Fruit fly (Drosophila melanogaster) whole organism, embryonic: Measurements from ENCODE around the gene Sirt6.
A peak's percentile ranks its signal among the peaks of the same experiment; 100 is the strongest.

Experiments used
- Bdp1 ChIP-seq: fragments of 200-800 bp; sonication (Bioruptor generic); optimal IDR thresholded peaks from 3 replicates; lab custom pipeline; 2016; ENCODE audit warnings: missing biosample characterization, missing genetic modification characterization
- BtbVII ChIP-seq: fragments of 200-800 bp; sonication (Bioruptor generic); optimal IDR thresholded peaks from 3 replicates; lab custom pipeline; 2017; ENCODE audit warnings: missing biosample characterization, mild to moderate bottlenecking, missing genetic modification characterization
- Bteb2 ChIP-seq: fragments of 200-800 bp; sonication (Bioruptor generic); optimal IDR thresholded peaks from 2 replicates; lab custom pipeline; 2016; ENCODE audit warnings: missing biosample characterization, missing genetic modification characterization
- CG10147 ChIP-seq: fragments of 200-800 bp; sonication (Bioruptor generic); optimal IDR thresholded peaks from 2 replicates; lab custom pipeline; 2019; ENCODE audit warnings: missing biosample characterization, mild to moderate bottlenecking, missing genetic modification characterization, moderate library complexity
- CG10565 ChIP-seq: fragments of 200-800 bp; sonication (Bioruptor generic); optimal IDR thresholded peaks from 3 replicates; lab custom pipeline; 2016; ENCODE audit warnings: missing biosample characterization, mild to moderate bottlenecking, missing genetic modification characterization
- CG11504 ChIP-seq: fragments of 200-800 bp; sonication (Bioruptor generic); optimal IDR thresholded peaks from 3 replicates; lab custom pipeline; 2019; ENCODE audit warnings: missing biosample characterization, mild to moderate bottlenecking, missing genetic modification characterization, moderate library complexity
- CG11695 ChIP-seq: fragments of 200-800 bp; sonication (Bioruptor generic); IDR thresholded peaks from 3 replicates; pipeline ENCODE4 v1.3.6; 2022; ENCODE audit warnings: missing biosample characterization, missing genetic modification characterization
- CG11696 ChIP-seq: fragments of 200-800 bp; sonication (Bioruptor generic); IDR thresholded peaks from 2 replicates; pipeline ENCODE4 v1.3.6; 2022; ENCODE audit warnings: missing biosample characterization, missing genetic modification characterization
- CG12391 ChIP-seq: fragments of 200-800 bp; sonication (Bioruptor generic); optimal IDR thresholded peaks from 3 replicates; lab custom pipeline; 2018; ENCODE audit warnings: missing biosample characterization, mild to moderate bottlenecking, missing genetic modification characterization, moderate library complexity
- CG12769 ChIP-seq: fragments of 200-800 bp; sonication (Bioruptor generic); optimal IDR thresholded peaks from 2 replicates; lab custom pipeline; 2019; ENCODE audit warnings: missing biosample characterization, mild to moderate bottlenecking, missing genetic modification characterization, moderate library complexity
- CG13424 ChIP-seq: fragments of 200-800 bp; sonication (Bioruptor generic); optimal IDR thresholded peaks from 2 replicates; lab custom pipeline; 2019; ENCODE audit warnings: missing biosample characterization, mild to moderate bottlenecking, missing genetic modification characterization, moderate library complexity
- CG1647 ChIP-seq: fragments of 200-800 bp; sonication (Bioruptor generic); optimal IDR thresholded peaks from 3 replicates; lab custom pipeline; 2016; ENCODE audit warnings: missing biosample characterization, missing genetic modification characterization
- CG18476 ChIP-seq: fragments of 200-800 bp; sonication (Bioruptor generic); optimal IDR thresholded peaks from 2 replicates; lab custom pipeline; 2016; ENCODE audit warnings: missing biosample characterization, mild to moderate bottlenecking, missing genetic modification characterization
- CG31365 ChIP-seq: fragments of 200-800 bp; sonication (Bioruptor generic); optimal IDR thresholded peaks from 2 replicates; lab custom pipeline; 2018; ENCODE audit warnings: missing biosample characterization, mild to moderate bottlenecking, missing genetic modification characterization
- CG4328 ChIP-seq: fragments of 200-800 bp; sonication (Bioruptor generic); optimal IDR thresholded peaks from 3 replicates; lab custom pipeline; 2017; ENCODE audit warnings: missing biosample characterization, missing genetic modification reagents, missing genetic modification characterization
- CG43689 ChIP-seq: fragments of 200-800 bp; sonication (Bioruptor generic); IDR thresholded peaks from 2 replicates; pipeline ENCODE4 v1.3.6; 2022; ENCODE audit warnings: missing biosample characterization, missing genetic modification characterization
- CG7987 ChIP-seq: fragments of 200-800 bp; sonication (Bioruptor generic); optimal IDR thresholded peaks from 2 replicates; lab custom pipeline; 2018; ENCODE audit warnings: missing biosample characterization, mild to moderate bottlenecking, missing genetic modification characterization, moderate library complexity
- CG8281 ChIP-seq: fragments of 200-800 bp; sonication (Bioruptor generic); optimal IDR thresholded peaks from 2 replicates; lab custom pipeline; 2018; ENCODE audit warnings: missing biosample characterization, mild to moderate bottlenecking, missing genetic modification characterization, moderate library complexity
- CG8924 ChIP-seq: fragments of 200-800 bp; optimal IDR thresholded peaks from 3 replicates; lab custom pipeline; 2019; ENCODE audit warnings: missing biosample characterization, mild to moderate bottlenecking, missing genetic modification characterization, moderate library complexity
- CG9797 ChIP-seq: fragments of 200-800 bp; sonication (Bioruptor generic); optimal IDR thresholded peaks from 3 replicates; lab custom pipeline; 2018; ENCODE audit warnings: missing biosample characterization, mild to moderate bottlenecking, missing genetic modification characterization
- CoRest ChIP-seq: fragments of 200-800 bp; sonication (Bioruptor generic); optimal IDR thresholded peaks from 3 replicates; lab custom pipeline; 2018; ENCODE audit warnings: missing biosample characterization, mild to moderate bottlenecking, missing genetic modification characterization, moderate library complexity
- D19A ChIP-seq: fragments of 200-800 bp; optimal IDR thresholded peaks from 3 replicates; lab custom pipeline; 2019; ENCODE audit warnings: missing biosample characterization, mild to moderate bottlenecking, missing genetic modification characterization, moderate library complexity
- Doc3 ChIP-seq: fragments of 200-800 bp; sonication (Bioruptor generic); IDR thresholded peaks from 3 replicates; pipeline ENCODE4 v1.3.6; 2022; ENCODE audit warnings: missing biosample characterization, missing genetic modification characterization; ENCODE audit not compliant: partially characterized antibody
- HLH4C ChIP-seq: fragments of 200-800 bp; sonication (Bioruptor generic); IDR thresholded peaks from 3 replicates; pipeline ENCODE4 v1.3.6; 2022; ENCODE audit warnings: missing biosample characterization, missing genetic modification characterization; ENCODE audit not compliant: partially characterized antibody
- HLHmδ ChIP-seq: fragments of 200-800 bp; sonication (Bioruptor generic); optimal IDR thresholded peaks from 2 replicates; lab custom pipeline; 2018; ENCODE audit warnings: missing biosample characterization, mild to moderate bottlenecking, missing genetic modification characterization, moderate library complexity
- HmgD ChIP-seq: fragments of 200-800 bp; sonication (Bioruptor generic); optimal IDR thresholded peaks from 3 replicates; lab custom pipeline; 2016; ENCODE audit warnings: missing biosample characterization, missing genetic modification characterization
- Hmr ChIP-seq: fragments of 200-800 bp; sonication (Bioruptor generic); optimal IDR thresholded peaks from 3 replicates; lab custom pipeline; 2017; ENCODE audit warnings: mild to moderate bottlenecking, missing biosample characterization, missing genetic modification reagents, missing genetic modification characterization
- Hr78 ChIP-seq, 2 experiments: fragments of 200-800 bp in 1 of 2; fragments of >200 bp in 1 of 2; sonication (Bioruptor generic) in 1 of 2; optimal IDR thresholded peaks; 2 replicates each; lab custom pipeline; 2017 to 2019; ENCODE audit warnings: missing biosample characterization in 2 of 2, missing genetic modification characterization in 2 of 2, mild to moderate bottlenecking in 1 of 2, moderate library complexity in 1 of 2
- Lhr ChIP-seq: fragments of 200-800 bp; sonication (Bioruptor generic); optimal IDR thresholded peaks from 3 replicates; lab custom pipeline; 2017; ENCODE audit warnings: mild to moderate bottlenecking, missing biosample characterization, missing genetic modification reagents, missing genetic modification characterization
- Oaz ChIP-seq: fragments of 200-800 bp; sonication (Bioruptor generic); IDR thresholded peaks from 2 replicates; pipeline ENCODE4 v1.3.6; 2022; ENCODE audit warnings: missing biosample characterization, missing genetic modification characterization
- Oli ChIP-seq: fragments of 200-800 bp; sonication (Bioruptor generic); optimal IDR thresholded peaks from 2 replicates; lab custom pipeline; 2018; ENCODE audit warnings: missing biosample characterization, mild to moderate bottlenecking, missing genetic modification characterization, moderate library complexity
- Rx ChIP-seq: fragments of 200-800 bp; sonication (Bioruptor generic); IDR thresholded peaks from 2 replicates; pipeline ENCODE4 v1.3.6; 2022; ENCODE audit warnings: missing biosample characterization, missing genetic modification characterization
- ci ChIP-seq: fragments of 200-800 bp; sonication (Bioruptor generic); IDR thresholded peaks from 3 replicates; pipeline ENCODE4 v1.3.6; 2022; ENCODE audit warnings: missing biosample characterization, missing genetic modification characterization
- crp ChIP-seq, 2 experiments: fragments of 200-800 bp; sonication (Bioruptor generic); optimal IDR thresholded peaks; 2 replicates in 1 of 2; 3 replicates in 1 of 2; lab custom pipeline; 2017; ENCODE audit warnings: missing biosample characterization in 2 of 2, missing genetic modification characterization in 2 of 2, mild to moderate bottlenecking in 1 of 2, moderate library complexity in 1 of 2
- da ChIP-seq: fragments of 200-800 bp; sonication (Bioruptor generic); optimal IDR thresholded peaks from 2 replicates; lab custom pipeline; 2016; ENCODE audit warnings: missing biosample characterization, missing genetic modification characterization
- dysf ChIP-seq: fragments of 200-800 bp; sonication (Bioruptor generic); IDR thresholded peaks from 3 replicates; pipeline ENCODE4 v1.3.6; 2022; ENCODE audit warnings: missing biosample characterization, missing genetic modification characterization
- gsb-n ChIP-seq: fragments of 200-800 bp; sonication (Bioruptor generic); optimal IDR thresholded peaks from 3 replicates; lab custom pipeline; 2018; ENCODE audit warnings: missing biosample characterization, mild to moderate bottlenecking, missing genetic modification characterization
- lov ChIP-seq, 2 experiments: fragments of 200-800 bp in 1 of 2; fragments of >200 bp in 1 of 2; sonication (Bioruptor generic) in 1 of 2; IDR thresholded peaks in 1 of 2; optimal IDR thresholded peaks in 1 of 2; 2 replicates in 1 of 2; 3 replicates in 1 of 2; pipeline versions ENCODE4 v1.3.6 to Lab custom; 2017 to 2022; ENCODE audit warnings: missing biosample characterization in 1 of 2, missing genetic modification characterization in 1 of 2
- nerfin-2 ChIP-seq: fragments of 200-800 bp; sonication (Bioruptor generic); IDR thresholded peaks from 2 replicates; pipeline ENCODE4 v1.3.6; 2022; ENCODE audit warnings: missing biosample characterization, missing genetic modification characterization; ENCODE audit not compliant: partially characterized antibody
- otp ChIP-seq: fragments of 200-800 bp; sonication (Bioruptor generic); IDR thresholded peaks from 3 replicates; pipeline ENCODE4, ENCODE4 v1.3.6; 2022; ENCODE audit warnings: missing biosample characterization, missing genetic modification characterization
- pb ChIP-seq: fragments of 200-800 bp; sonication (Bioruptor generic); optimal IDR thresholded peaks from 3 replicates; lab custom pipeline; 2016; ENCODE audit warnings: missing biosample characterization, missing genetic modification characterization
- pho ChIP-seq: fragments of 200-800 bp; sonication (Bioruptor generic); optimal IDR thresholded peaks from 2 replicates; lab custom pipeline; 2016; ENCODE audit warnings: missing biosample characterization, missing genetic modification characterization
- salm ChIP-seq: fragments of 200-800 bp; sonication (Bioruptor generic); optimal IDR thresholded peaks from 2 replicates; lab custom pipeline; 2018; ENCODE audit warnings: missing biosample characterization, mild to moderate bottlenecking, missing genetic modification characterization
- seq ChIP-seq: fragments of 200-800 bp; sonication (Bioruptor generic); IDR thresholded peaks from 2 replicates; pipeline ENCODE4 v1.3.6; 2022; ENCODE audit warnings: missing biosample characterization, missing genetic modification characterization
- sob ChIP-seq: fragments of 200-800 bp; sonication (Bioruptor generic); IDR thresholded peaks from 2 replicates; pipeline ENCODE4 v1.3.6; 2022; ENCODE audit warnings: missing biosample characterization, missing genetic modification characterization
- tio ChIP-seq: fragments of 200-800 bp; sonication (Bioruptor generic); optimal IDR thresholded peaks from 2 replicates; lab custom pipeline; 2017; ENCODE audit warnings: missing biosample characterization, missing genetic modification characterization, inconsistent platforms
- trh ChIP-seq: fragments of 200-800 bp; sonication (Bioruptor generic); optimal IDR thresholded peaks from 2 replicates; lab custom pipeline; 2016; ENCODE audit warnings: missing biosample characterization, missing genetic modification characterization
- yki ChIP-seq: fragments of >200 bp; optimal IDR thresholded peaks from 3 replicates; lab custom pipeline; 2018
- zfh1 ChIP-seq: fragments of 200-800 bp; sonication (Bioruptor generic); IDR thresholded peaks from 3 replicates; pipeline ENCODE4 v1.3.6; 2022; ENCODE audit warnings: missing biosample characterization, missing genetic modification characterization

Gene Sirt6

dm6 chr3R:10265552-10266137 is 4.0 kb upstream of the Sirt6 start (continued):
- TF ChIP-seq CG7987 (GFP tag; lab: Kevin White, UChicago) (no peak), Oaz (GFP tag; lab: Robert Waterston, UW) (peak; percentile 29; the same call in 1 of the 2 replicates), sob (GFP tag; lab: Robert Waterston, UW) (peak; percentile 80), CoRest (tag; lab: Kevin White, UChicago) (peak; percentile 57), Bteb2 (GFP tag; lab: Kevin White, UChicago) (peak; percentile 67), CG10565 (GFP tag; lab: Kevin White, UChicago) (no peak), otp (GFP tag; lab: Robert Waterston, UW) (peak; percentile 54; the same call in 1 of the 3 replicates), da (GFP tag; lab: Kevin White, UChicago) (no peak), Doc3 (GFP tag; lab: Robert Waterston, UW) (no peak), Bdp1 (GFP tag; lab: Kevin White, UChicago) (no peak), CG12391 (tag; lab: Kevin White, UChicago) (peak; percentile 54), Oli (tag; lab: Kevin White, UChicago) (peak; percentile 47), HmgD (GFP tag; lab: Kevin White, UChicago) (no peak), CG4328 (GFP tag; lab: Kevin White, UChicago) (no peak), salm (tag; lab: Kevin White, UChicago) (no peak), D19A (tag; lab: Kevin White, UChicago) (no peak), Lhr (GFP tag; lab: Kevin White, UChicago) (no peak), zfh1 (GFP tag; lab: Robert Waterston, UW) (no peak), pho (GFP tag; lab: Kevin White, UChicago) (peak; percentile 49), lov (optimal IDR thresholded peaks at IDR 0.05; lab: Kevin White, UChicago) (no peak), lov (GFP tag; IDR thresholded peaks at IDR 0.05; lab: Robert Waterston, UW) (no peak), CG11696 (no peak), CG31365 (tag; lab: Kevin White, UChicago) (no peak), Hmr (GFP tag; lab: Kevin White, UChicago) (peak; percentile 73), CG13424 (tag; lab: Kevin White, UChicago) (peak; percentile 34), Rx (GFP tag; lab: Robert Waterston, UW) (0 out of 2 replicates have a peak, but pooled peaks have one; percentile 36), gsb-n (no peak), trh (no peak), HLH4C (GFP tag; lab: Robert Waterston, UW) (no peak), CG10147 (GFP tag; lab: Kevin White, UChicago) (peak; percentile 47), crp (GFP tag; optimal IDR thresholded peaks at IDR 0.05; lab: Kevin White, UChicago) (no peak), CG11504 (tag; lab: Kevin White, UChicago) (peak; percentile 67), CG8281 (tag; lab: Kevin White, UChicago) (no peak), CG43689 (GFP tag; lab: Robert Waterston, UW) (0 out of 2 replicates have a peak, but pooled peaks have one; percentile 25), CG18476 (GFP tag; lab: Kevin White, UChicago) (peak; percentile 2), CG1647 (GFP tag; lab: Kevin White, UChicago) (no peak), CG8924 (tag; lab: Kevin White, UChicago) (peak; percentile 44), HLHmδ (GFP tag; lab: Kevin White, UChicago) (no peak), Hr78 (GFP tag; optimal IDR thresholded peaks at IDR 0.05; lab: Kevin White, UChicago) (no peak), CG12769 (tag; lab: Kevin White, UChicago) (peak; percentile 76), tio (peak; percentile 44), CG11695 (GFP tag; lab: Robert Waterston, UW) (peak; percentile 65; the same call in 2 of the 3 replicates), dysf (GFP tag; lab: Robert Waterston, UW) (peak; percentile 76), yki (lab: Kevin White, UChicago) (no peak), pb (GFP tag; lab: Kevin White, UChicago) (no peak), seq (GFP tag; lab: Robert Waterston, UW) (peak; percentile 50), CG9797 (no peak), ci (GFP tag; lab: Robert Waterston, UW) (no peak; the same call in 2 of the 3 replicates), nerfin-2 (GFP tag; lab: Robert Waterston, UW) (no peak), BtbVII (GFP tag; lab: Kevin White, UChicago) (peak; percentile 42)
